Worm (Caenorhabditis elegans): Measurements from ENCODE around the gene F58A4.1.
A peak's percentile ranks its signal among the peaks of the same experiment; 100 is the strongest.

Gene F58A4.1

ce11 chrIII:9616933-9617332 lies 18.7 kb downstream of the F58A4.1 start:
- TF ChIP-seq ceh-6 (GFP tag; optimal IDR thresholded peaks at IDR 0.05), result no peak
- no peak for TF ChIP-seq C08G9.2 (tag; optimal IDR thresholded peaks at IDR 0.05)
- no peak for TF ChIP-seq K02D7.2 (tag; optimal IDR thresholded peaks at IDR 0.05)
- TF ChIP-seq ceh-14 (tag; optimal IDR thresholded peaks at IDR 0.05), result no peak
- TF ChIP-seq hlh-8 (tag; optimal IDR thresholded peaks at IDR 0.05), result no peak
- no peak for TF ChIP-seq ceh-18 (tag; optimal IDR thresholded peaks at IDR 0.05)
- TF ChIP-seq zip-5 (tag; optimal IDR thresholded peaks at IDR 0.05), result no peak
- no peak for TF ChIP-seq nhr-232 (tag; optimal IDR thresholded peaks at IDR 0.05)
- TF ChIP-seq hlh-15 (tag; optimal IDR thresholded peaks at IDR 0.05), result no peak
- no peak for TF ChIP-seq pha-4 (tag; optimal IDR thresholded peaks at IDR 0.05)
- no peak for TF ChIP-seq pha-2 (tag; optimal IDR thresholded peaks at IDR 0.05)
- no peak for TF ChIP-seq sox-4 (tag; optimal IDR thresholded peaks at IDR 0.05)
- TF ChIP-seq unc-55 (GFP tag; optimal IDR thresholded peaks at IDR 0.05), result no peak
- TF ChIP-seq ceh-34 (tag; optimal IDR thresholded peaks at IDR 0.05), result no peak
- no peak for TF ChIP-seq F13H6.1 (tag; optimal IDR thresholded peaks at IDR 0.05)
- no peak for TF ChIP-seq fax-1 (tag; optimal IDR thresholded peaks at IDR 0.05)
- no peak for TF ChIP-seq tbx-2 (tag; optimal IDR thresholded peaks at IDR 0.05)
- no peak for TF ChIP-seq rnt-1 (tag; optimal IDR thresholded peaks at IDR 0.05)

- TF ChIP-seq pag-3 (tag; optimal IDR thresholded peaks at IDR 0.05; ENCODE audit: borderline replicate concordance) (no peak), nfya-1 (tag; optimal IDR thresholded peaks at IDR 0.05) (peak; percentile 52), ceh-24 (tag; optimal IDR thresholded peaks at IDR 0.05) (no peak), unc-3 (GFP tag; conservative IDR thresholded peaks at IDR 0.05) (no peak), unc-3 (tag; optimal IDR thresholded peaks at IDR 0.05) (no peak), fkh-6 (tag; optimal IDR thresholded peaks at IDR 0.05) (no peak)
Observed at ce11 chrIII:9617599-9618262, 19.5 kb downstream of the F58A4.1 start.

ce11 chrIII:9619079-9619761 lies 21.0 kb downstream of the F58A4.1 start, which contains the start of gene hlh-11:
Gene hlh-11, plus strand, starts transcription at chrIII:9619711.
- TF ChIP-seq hlh-30 (tag; optimal IDR thresholded peaks at IDR 0.05; ENCODE audit: insufficient read depth) (peak; percentile 76), ceh-30 (tag; optimal IDR thresholded peaks at IDR 0.05) (no peak), C08G9.2 (tag; optimal IDR thresholded peaks at IDR 0.05) (no peak), ceh-14 (tag; optimal IDR thresholded peaks at IDR 0.05) (peak; percentile 26), dve-1 (tag; optimal IDR thresholded peaks at IDR 0.05) (peak; percentile 12), F13H6.1 (tag; optimal IDR thresholded peaks at IDR 0.05) (peak; percentile 71), K02D7.2 (tag; optimal IDR thresholded peaks at IDR 0.05) (no peak), ceh-31 (tag; optimal IDR thresholded peaks at IDR 0.05) (peak; percentile 62), C38D4.7 (GFP tag; optimal IDR thresholded peaks at IDR 0.05) (no peak), T23F11.4 (GFP tag; optimal IDR thresholded peaks at IDR 0.05) (no peak), pat-9 (tag; optimal IDR thresholded peaks at IDR 0.05) (peak; percentile 35), sox-2 (GFP tag; IDR thresholded peaks at IDR 0.05) (no peak), tbx-7 (tag; optimal IDR thresholded peaks at IDR 0.05) (no peak), tbx-2 (tag; optimal IDR thresholded peaks at IDR 0.05) (peak; percentile 58), hlh-13 (GFP tag; optimal IDR thresholded peaks at IDR 0.05) (no peak), K09A11.1 (tag; optimal IDR thresholded peaks at IDR 0.05; ENCODE audit: insufficient read depth) (peak; percentile 17), pqm-1 (tag; optimal IDR thresholded peaks at IDR 0.05) (no peak), ceh-19 (GFP tag; optimal IDR thresholded peaks at IDR 0.05) (no peak), rnt-1 (tag; optimal IDR thresholded peaks at IDR 0.05) (peak; percentile 57), nfya-1 (tag; optimal IDR thresholded peaks at IDR 0.05) (peak; percentile 77), gmeb-2 (tag; optimal IDR thresholded peaks at IDR 0.05) (no peak), sox-4 (tag; optimal IDR thresholded peaks at IDR 0.05) (peak; percentile 30), unc-42 (tag; optimal IDR thresholded peaks at IDR 0.05) (peak; percentile 59), ceh-6 (GFP tag; optimal IDR thresholded peaks at IDR 0.05) (peak; percentile 23), ceh-18 (tag; optimal IDR thresholded peaks at IDR 0.05) (peak; percentile 96), hlh-8 (tag; optimal IDR thresholded peaks at IDR 0.05) (peak; percentile 59), zip-5 (tag; optimal IDR thresholded peaks at IDR 0.05) (no peak), syd-9 (tag; optimal IDR thresholded peaks at IDR 0.05) (peak; percentile 3), ceh-9 (tag; optimal IDR thresholded peaks at IDR 0.05) (no peak), pha-2 (tag; optimal IDR thresholded peaks at IDR 0.05) (no peak), unc-3 (GFP tag; conservative IDR thresholded peaks at IDR 0.05) (no peak), unc-3 (tag; optimal IDR thresholded peaks at IDR 0.05) (no peak), nhr-11 (tag; optimal IDR thresholded peaks at IDR 0.05) (no peak), unc-55 (GFP tag; optimal IDR thresholded peaks at IDR 0.05) (peak; percentile 41), ets-4 (tag; optimal IDR thresholded peaks at IDR 0.05) (peak; percentile 41), fkh-10 (GFP tag; optimal IDR thresholded peaks at IDR 0.05) (no peak), ceh-34 (tag; optimal IDR thresholded peaks at IDR 0.05) (peak; percentile 59)

All from whole organism, late embryonic.